Worm (Caenorhabditis elegans): Measurements from ENCODE around the gene mrps-22.

ce11 chrII:10608821-10609220 lies 26.4 kb downstream of the mrps-22 start:
- TF ChIP-seq ztf-11 (tag; optimal IDR thresholded peaks at IDR 0.05) (no peak), nhr-76 (tag; optimal IDR thresholded peaks at IDR 0.05) (no peak), lsy-2 (tag; optimal IDR thresholded peaks at IDR 0.05) (no peak), elt-2 (tag; optimal IDR thresholded peaks at IDR 0.05) (no peak), ama-1 (optimal IDR thresholded peaks at IDR 0.05) (no peak), snu-23 (GFP tag; optimal IDR thresholded peaks at IDR 0.05) (no peak), unc-86 (tag; optimal IDR thresholded peaks at IDR 0.05) (no peak), ztf-4 (tag; optimal IDR thresholded peaks at IDR 0.05) (no peak), sox-4 (tag; optimal IDR thresholded peaks at IDR 0.05) (no peak), dsc-1 (tag; optimal IDR thresholded peaks at IDR 0.05) (no peak)
